Fruit fly (Drosophila melanogaster) whole organism, embryonic: ENCODE results near the gene ProRS-m.

Experiments used
- Bgb ChIP-seq: fragments of 200-800 bp; sonication (Bioruptor generic); IDR thresholded peaks from 2 replicates; pipeline ENCODE4 v1.3.6; 2022; ENCODE audit warnings: missing biosample characterization, missing genetic modification characterization; ENCODE audit not compliant: partially characterized antibody
- CG11723 ChIP-seq: fragments of 200-800 bp; sonication (Bioruptor generic); optimal IDR thresholded peaks from 2 replicates; lab custom pipeline; 2017; ENCODE audit warnings: missing biosample characterization, mild to moderate bottlenecking, missing genetic modification characterization
- CG12391 ChIP-seq: fragments of 200-800 bp; sonication (Bioruptor generic); optimal IDR thresholded peaks from 3 replicates; lab custom pipeline; 2018; ENCODE audit warnings: missing biosample characterization, mild to moderate bottlenecking, missing genetic modification characterization, moderate library complexity
- CG12744 ChIP-seq: fragments of 200-800 bp; sonication (Bioruptor generic); optimal IDR thresholded peaks from 2 replicates; lab custom pipeline; 2016; ENCODE audit warnings: missing biosample characterization, missing genetic modification characterization
- CG14710 ChIP-seq: fragments of 200-800 bp; sonication (Bioruptor generic); optimal IDR thresholded peaks from 3 replicates; lab custom pipeline; 2019; ENCODE audit warnings: missing biosample characterization, mild to moderate bottlenecking, missing genetic modification characterization, moderate library complexity
- CG16779 ChIP-seq: fragments of 200-800 bp; sonication (Bioruptor generic); IDR thresholded peaks from 2 replicates; pipeline ENCODE4 v1.3.6; 2022; ENCODE audit warnings: missing biosample characterization, missing genetic modification characterization
- CG17359 ChIP-seq: fragments of 200-800 bp; sonication (Bioruptor generic); optimal IDR thresholded peaks from 3 replicates; lab custom pipeline; 2018; ENCODE audit warnings: missing biosample characterization, mild to moderate bottlenecking, missing genetic modification characterization, moderate library complexity
- CG17385 ChIP-seq: fragments of 200-800 bp; sonication (Bioruptor generic); optimal IDR thresholded peaks from 3 replicates; lab custom pipeline; 2018; ENCODE audit warnings: missing biosample characterization, mild to moderate bottlenecking, missing genetic modification characterization
- CG1832 ChIP-seq: fragments of 200-800 bp; sonication (Bioruptor generic); optimal IDR thresholded peaks from 2 replicates; lab custom pipeline; 2017; ENCODE audit warnings: missing biosample characterization, mild to moderate bottlenecking, missing genetic modification characterization, inconsistent platforms
- CG18619 ChIP-seq: fragments of 200-800 bp; sonication (Bioruptor generic); optimal IDR thresholded peaks from 3 replicates; lab custom pipeline; 2017; ENCODE audit warnings: missing biosample characterization, mild to moderate bottlenecking, missing genetic modification characterization
- CG2120 ChIP-seq: fragments of 200-800 bp; sonication (Bioruptor generic); optimal IDR thresholded peaks from 3 replicates; lab custom pipeline; 2016; ENCODE audit warnings: missing biosample characterization, missing genetic modification characterization
- CG31388 ChIP-seq: fragments of 200-800 bp; sonication (Bioruptor generic); optimal IDR thresholded peaks from 2 replicates; lab custom pipeline; 2016; ENCODE audit warnings: missing biosample characterization, missing genetic modification characterization
- CG32767 ChIP-seq: fragments of 200-800 bp; sonication (Bioruptor generic); IDR thresholded peaks from 2 replicates; pipeline ENCODE4 v1.3.6; 2022; ENCODE audit warnings: missing biosample characterization, missing genetic modification characterization
- CG3847 ChIP-seq: fragments of 200-800 bp; sonication (Bioruptor generic); IDR thresholded peaks from 2 replicates; pipeline ENCODE4 v1.3.6; 2022; ENCODE audit warnings: missing biosample characterization, missing genetic modification characterization
- CG4730 ChIP-seq: fragments of 200-800 bp; sonication (Bioruptor generic); IDR thresholded peaks from 2 replicates; pipeline ENCODE4 v1.3.6; 2022; ENCODE audit warnings: missing biosample characterization, missing genetic modification characterization
- CG6813 ChIP-seq: fragments of 200-800 bp; sonication (Bioruptor generic); optimal IDR thresholded peaks from 2 replicates; lab custom pipeline; 2017; ENCODE audit warnings: missing biosample characterization, missing genetic modification characterization, mild to moderate bottlenecking, moderate library complexity, missing genetic modification reagents
- CG6854 ChIP-seq: fragments of 200-800 bp; sonication (Bioruptor generic); optimal IDR thresholded peaks from 3 replicates; lab custom pipeline; 2017; ENCODE audit warnings: missing biosample characterization, mild to moderate bottlenecking, missing genetic modification characterization
- CG9797 ChIP-seq: fragments of 200-800 bp; sonication (Bioruptor generic); optimal IDR thresholded peaks from 3 replicates; lab custom pipeline; 2018; ENCODE audit warnings: missing biosample characterization, mild to moderate bottlenecking, missing genetic modification characterization
- HLH3B ChIP-seq: fragments of 200-800 bp; sonication (Bioruptor generic); IDR thresholded peaks from 2 replicates; pipeline ENCODE4 v1.3.6; 2022; ENCODE audit warnings: missing biosample characterization, missing genetic modification characterization
- Hr51 ChIP-seq, 2 experiments: fragments of 200-800 bp; sonication (Bioruptor generic); optimal IDR thresholded peaks; 2 replicates in 1 of 2; 3 replicates in 1 of 2; lab custom pipeline; 2016 to 2018; ENCODE audit warnings: missing biosample characterization in 2 of 2, missing genetic modification characterization in 2 of 2, mild to moderate bottlenecking in 1 of 2, moderate library complexity in 1 of 2
- Lpt ChIP-seq: fragments of >200 bp; optimal IDR thresholded peaks from 2 replicates; lab custom pipeline; 2018; ENCODE audit warnings: missing biosample characterization, missing genetic modification characterization
- NC2β ChIP-seq: fragments of 200-800 bp; sonication (Bioruptor generic); optimal IDR thresholded peaks from 2 replicates; lab custom pipeline; 2016; ENCODE audit warnings: missing biosample characterization, missing genetic modification characterization
- Oaz ChIP-seq: fragments of 200-800 bp; sonication (Bioruptor generic); IDR thresholded peaks from 2 replicates; pipeline ENCODE4 v1.3.6; 2022; ENCODE audit warnings: missing biosample characterization, missing genetic modification characterization
- Oli ChIP-seq: fragments of 200-800 bp; sonication (Bioruptor generic); optimal IDR thresholded peaks from 2 replicates; lab custom pipeline; 2018; ENCODE audit warnings: missing biosample characterization, mild to moderate bottlenecking, missing genetic modification characterization, moderate library complexity
- Scr ChIP-seq: fragments of 200-800 bp; sonication (Bioruptor generic); IDR thresholded peaks from 2 replicates; pipeline ENCODE4 v1.3.6; 2022; ENCODE audit warnings: missing biosample characterization, missing genetic modification characterization; ENCODE audit not compliant: partially characterized antibody
- ab ChIP-seq: fragments of 200-800 bp; sonication (Bioruptor generic); optimal IDR thresholded peaks from 2 replicates; lab custom pipeline; 2016; ENCODE audit warnings: missing biosample characterization, missing genetic modification characterization
- aop ChIP-seq: fragments of 200-800 bp; sonication (Bioruptor generic); IDR thresholded peaks from 2 replicates; pipeline ENCODE4 v1.3.6; 2022; ENCODE audit warnings: missing biosample characterization, missing genetic modification characterization
- ash1 ChIP-seq: fragments of 200-800 bp; sonication (Bioruptor generic); optimal IDR thresholded peaks from 2 replicates; lab custom pipeline; 2018; ENCODE audit warnings: missing biosample characterization, mild to moderate bottlenecking, missing genetic modification characterization
- bcd ChIP-seq: fragments of 200-800 bp; sonication (Bioruptor generic); optimal IDR thresholded peaks from 2 replicates; lab custom pipeline; 2017; ENCODE audit warnings: missing biosample characterization, mild to moderate bottlenecking, missing genetic modification characterization
- bowl ChIP-seq: fragments of 200-800 bp; sonication (Bioruptor generic); IDR thresholded peaks from 2 replicates; pipeline ENCODE4 v1.3.6; 2022; ENCODE audit warnings: missing biosample characterization, missing genetic modification characterization
- chinmo ChIP-seq: fragments of 200-800 bp; sonication (Bioruptor generic); IDR thresholded peaks from 4 replicates; pipeline ENCODE4 v1.3.6; 2022; ENCODE audit warnings: missing biosample characterization, missing genetic modification characterization; ENCODE audit not compliant: partially characterized antibody
- chn ChIP-seq: fragments of 200-800 bp; sonication (Bioruptor generic); optimal IDR thresholded peaks from 2 replicates; lab custom pipeline; 2016; ENCODE audit warnings: missing biosample characterization, missing genetic modification characterization
- dan ChIP-seq: fragments of 200-800 bp; sonication (Bioruptor generic); IDR thresholded peaks from 2 replicates; pipeline ENCODE4 v1.3.6; 2022; ENCODE audit warnings: missing biosample characterization, missing genetic modification characterization
- dmrt11E ChIP-seq: fragments of 200-800 bp; sonication (Bioruptor generic); optimal IDR thresholded peaks from 3 replicates; lab custom pipeline; 2018; ENCODE audit warnings: missing biosample characterization, mild to moderate bottlenecking, missing genetic modification characterization, moderate library complexity
- ems ChIP-seq: fragments of 200-800 bp; sonication (Bioruptor generic); optimal IDR thresholded peaks from 3 replicates; lab custom pipeline; 2016; ENCODE audit warnings: missing biosample characterization, missing genetic modification characterization
- fd64A ChIP-seq: fragments of 200-800 bp; sonication (Bioruptor generic); optimal IDR thresholded peaks from 3 replicates; lab custom pipeline; 2018; ENCODE audit warnings: missing biosample characterization, mild to moderate bottlenecking, missing genetic modification characterization
- grn ChIP-seq: fragments of 200-800 bp; sonication (Bioruptor generic); optimal IDR thresholded peaks from 3 replicates; lab custom pipeline; 2017; ENCODE audit warnings: missing biosample characterization, missing genetic modification characterization
- gro ChIP-seq: fragments of 200-800 bp; sonication (Bioruptor generic); optimal IDR thresholded peaks from 2 replicates; lab custom pipeline; 2016; ENCODE audit warnings: missing biosample characterization, missing genetic modification characterization
- hbn ChIP-seq: fragments of 200-800 bp; sonication (Bioruptor generic); IDR thresholded peaks from 2 replicates; pipeline ENCODE4 v1.3.6; 2022; ENCODE audit warnings: missing biosample characterization, missing genetic modification characterization; ENCODE audit not compliant: partially characterized antibody
- jumu ChIP-seq: fragments of 200-800 bp; sonication (Bioruptor generic); optimal IDR thresholded peaks from 3 replicates; lab custom pipeline; 2016; ENCODE audit warnings: missing biosample characterization, missing genetic modification characterization
- klu ChIP-seq: fragments of 200-800 bp; sonication (Bioruptor generic); IDR thresholded peaks from 2 replicates; pipeline ENCODE4 v1.3.6; 2022; ENCODE audit warnings: missing biosample characterization, missing genetic modification characterization
- lilli ChIP-seq: fragments of 200-800 bp; sonication (Bioruptor generic); optimal IDR thresholded peaks from 3 replicates; lab custom pipeline; 2016; ENCODE audit warnings: missing biosample characterization, missing genetic modification characterization
- lmd ChIP-seq: fragments of 200-800 bp; sonication (Bioruptor generic); IDR thresholded peaks from 2 replicates; pipeline ENCODE4 v1.3.6; 2022; ENCODE audit warnings: missing biosample characterization, missing genetic modification characterization
- nmo ChIP-seq: fragments of 200-800 bp; sonication (Bioruptor generic); optimal IDR thresholded peaks from 2 replicates; lab custom pipeline; 2018; ENCODE audit warnings: missing biosample characterization, mild to moderate bottlenecking, missing genetic modification characterization, moderate library complexity
- psq ChIP-seq: fragments of 200-800 bp; sonication (Bioruptor generic); optimal IDR thresholded peaks from 2 replicates; lab custom pipeline; 2017; ENCODE audit warnings: missing biosample characterization, missing genetic modification characterization
- pum ChIP-seq: fragments of 200-800 bp; sonication (Bioruptor generic); optimal IDR thresholded peaks from 2 replicates; lab custom pipeline; 2016; ENCODE audit warnings: missing biosample characterization, missing genetic modification characterization
- salm ChIP-seq: fragments of 200-800 bp; sonication (Bioruptor generic); optimal IDR thresholded peaks from 2 replicates; lab custom pipeline; 2018; ENCODE audit warnings: missing biosample characterization, mild to moderate bottlenecking, missing genetic modification characterization
- slbo ChIP-seq: fragments of 200-800 bp; sonication (Bioruptor generic); IDR thresholded peaks from 2 replicates; pipeline ENCODE4 v1.3.6; 2022; ENCODE audit warnings: missing biosample characterization, missing genetic modification characterization
- sob ChIP-seq: fragments of 200-800 bp; sonication (Bioruptor generic); IDR thresholded peaks from 2 replicates; pipeline ENCODE4 v1.3.6; 2022; ENCODE audit warnings: missing biosample characterization, missing genetic modification characterization
- unpg ChIP-seq: fragments of 200-800 bp; sonication (Bioruptor generic); optimal IDR thresholded peaks from 3 replicates; lab custom pipeline; 2018; ENCODE audit warnings: missing biosample characterization, mild to moderate bottlenecking, missing genetic modification characterization, moderate library complexity
- wdn ChIP-seq: fragments of 200-800 bp; sonication (Bioruptor generic); IDR thresholded peaks from 2 replicates; pipeline ENCODE4 v1.3.6; 2022; ENCODE audit warnings: missing biosample characterization, missing genetic modification characterization
- yki ChIP-seq: fragments of >200 bp; optimal IDR thresholded peaks from 3 replicates; lab custom pipeline; 2018

ProRS-m gene

dm6 chr3L:2631406-2631805 is 20.2 kb downstream of the ProRS-m start, which contains the start of the genes CG42245 and MEP-1 (continued):
- TF ChIP-seq chn, result peak; percentile 71
- TF ChIP-seq CG6813 (GFP tag; lab: Kevin White, UChicago), result no peak
- no peak for TF ChIP-seq klu (GFP tag; lab: Robert Waterston, UW)
- TF ChIP-seq CG14710 (tag; lab: Kevin White, UChicago), result peak; percentile 80
- TF ChIP-seq fd64A (GFP tag; lab: Kevin White, UChicago), result no peak
- peak; percentile 36 for TF ChIP-seq CG17385 (GFP tag; lab: Kevin White, UChicago)
- TF ChIP-seq psq (GFP tag; lab: Kevin White, UChicago), result peak; percentile 13
- TF ChIP-seq dmrt11E, result peak; percentile 38
- no peak for TF ChIP-seq CG6854 (GFP tag; lab: Kevin White, UChicago)
- TF ChIP-seq CG1832 (GFP tag; lab: Kevin White, UChicago), result no peak
- no peak for TF ChIP-seq Lpt (GFP tag; lab: Kevin White, UChicago)
- peak; percentile 7 for TF ChIP-seq CG12744 (GFP tag; lab: Kevin White, UChicago)
- TF ChIP-seq CG16779 (GFP tag; lab: Robert Waterston, UW), result no peak
- TF ChIP-seq yki (lab: Kevin White, UChicago), result no peak
- peak; percentile 40 for TF ChIP-seq ems
- no peak for TF ChIP-seq Oaz (GFP tag; lab: Robert Waterston, UW)
- TF ChIP-seq CG31388 (GFP tag; lab: Kevin White, UChicago), result peak; percentile 20
- no peak for TF ChIP-seq aop (GFP tag; lab: Robert Waterston, UW)
- peak; percentile 37 for TF ChIP-seq CG9797 (GFP tag; lab: Kevin White, UChicago)
- TF ChIP-seq sob (GFP tag; lab: Robert Waterston, UW), result peak; percentile 69
- TF ChIP-seq HLH3B (GFP tag; lab: Robert Waterston, UW), result no peak
- TF ChIP-seq Scr (GFP tag; lab: Robert Waterston, UW), result peak; percentile 69
- peak; percentile 25 for TF ChIP-seq CG18619 (GFP tag; lab: Kevin White, UChicago)
- TF ChIP-seq jumu (GFP tag; lab: Kevin White, UChicago), result no peak
- peak; percentile 43 for TF ChIP-seq Oli (tag; lab: Kevin White, UChicago)
- TF ChIP-seq gro (GFP tag; lab: Kevin White, UChicago), result peak; percentile 48
- TF ChIP-seq pum, result peak; percentile 37
- TF ChIP-seq lilli (GFP tag; lab: Kevin White, UChicago), result peak; percentile 81
- no peak for TF ChIP-seq grn (GFP tag; lab: Kevin White, UChicago)
- peak; percentile 71 for TF ChIP-seq CG3847 (GFP tag; lab: Robert Waterston, UW)
- TF ChIP-seq NC2β (GFP tag; lab: Kevin White, UChicago), result peak; percentile 53
- TF ChIP-seq Hr51 (GFP tag; optimal IDR thresholded peaks at IDR 0.05; lab: Kevin White, UChicago), result peak; percentile 26 to 55
- TF ChIP-seq CG12391 (tag; lab: Kevin White, UChicago), result peak; percentile 70
- peak; percentile 58; the same call in 1 of the 4 replicates for TF ChIP-seq chinmo (GFP tag; lab: Robert Waterston, UW)
- no peak for TF ChIP-seq bcd (GFP tag; lab: Kevin White, UChicago)
- TF ChIP-seq lmd (GFP tag; lab: Robert Waterston, UW), result no peak; the same call in 1 of the 2 replicates
- peak; percentile 47 for TF ChIP-seq unpg (GFP tag; lab: Kevin White, UChicago)
- TF ChIP-seq bowl (GFP tag; lab: Robert Waterston, UW), result no peak
- TF ChIP-seq Bgb (GFP tag; lab: Robert Waterston, UW), result peak; percentile 69
- TF ChIP-seq dan, result no peak
- peak; percentile 53 for TF ChIP-seq hbn
- TF ChIP-seq slbo (GFP tag; lab: Robert Waterston, UW), result no peak; the same call in 1 of the 2 replicates
- no peak for TF ChIP-seq CG4730 (GFP tag; lab: Robert Waterston, UW)
- TF ChIP-seq CG11723, result peak; percentile 42
- no peak for TF ChIP-seq ash1 (GFP tag; lab: Kevin White, UChicago)
- no peak for TF ChIP-seq wdn (GFP tag; lab: Robert Waterston, UW)
- no peak for TF ChIP-seq ab (GFP tag; lab: Kevin White, UChicago)
- TF ChIP-seq salm (tag; lab: Kevin White, UChicago), result no peak
- no peak for TF ChIP-seq CG32767 (GFP tag; lab: Robert Waterston, UW)
- peak; percentile 62 for TF ChIP-seq nmo
- peak; percentile 34 for TF ChIP-seq CG17359 (tag; lab: Kevin White, UChicago)
- TF ChIP-seq CG2120 (GFP tag; lab: Kevin White, UChicago), result peak; percentile 73
